Worm (Caenorhabditis elegans): ENCODE measurements around the gene sru-36.

The sru-36 gene

ce11 chrV:9805161-9805560 lies 36.3 kb upstream of the sru-36 start, which contains the start of gene sru-37:
TSS of gene sru-37 (plus strand) at chrV:9805461.
- TF ChIP-seq hmbx-1 (tag; optimal IDR thresholded peaks at IDR 0.05) (no peak), scrt-1 (GFP tag; IDR thresholded peaks at IDR 0.05) (no peak), pes-1 (GFP tag; IDR thresholded peaks at IDR 0.05) (no peak), hnd-1 (tag; optimal IDR thresholded peaks at IDR 0.05) (no peak), ama-1 (optimal IDR thresholded peaks at IDR 0.05) (no peak), ceh-13 (GFP tag; optimal IDR thresholded peaks at IDR 0.05) (no peak), aly-1 (tag; optimal IDR thresholded peaks at IDR 0.05) (no peak), tra-4 (tag; optimal IDR thresholded peaks at IDR 0.05) (no peak)

ce11 chrV:9811154-9811553 lies 30.3 kb upstream of the sru-36 start, which contains the start of gene sru-29:
TSS of gene sru-29 (plus strand) at chrV:9811454.
- TF ChIP-seq ceh-13 (GFP tag; optimal IDR thresholded peaks at IDR 0.05) (no peak), hmg-4 (GFP tag; optimal IDR thresholded peaks at IDR 0.05) (no peak), F13C5.2 (tag; optimal IDR thresholded peaks at IDR 0.05) (no peak), pes-1 (GFP tag; IDR thresholded peaks at IDR 0.05) (no peak)

- TF ChIP-seq ceh-36 (tag; optimal IDR thresholded peaks at IDR 0.05) (no peak), flt-1 (GFP tag; IDR thresholded peaks at IDR 0.05) (no peak)
Observed at ce11 chrV:9812216-9812615, 29.3 kb upstream of the sru-36 start.

ce11 chrV:9813527-9813926 lies 27.9 kb upstream of the sru-36 start, which contains the start of gene sru-30:
TSS of gene sru-30 (plus strand) at chrV:9813827.
- no peak for TF ChIP-seq hnd-1 (tag; optimal IDR thresholded peaks at IDR 0.05)
- no peak for TF ChIP-seq flt-1 (GFP tag; IDR thresholded peaks at IDR 0.05)
- no peak for TF ChIP-seq ceh-36 (tag; optimal IDR thresholded peaks at IDR 0.05)
- TF ChIP-seq pes-1 (GFP tag; IDR thresholded peaks at IDR 0.05) = no peak
- no peak for TF ChIP-seq tra-4 (tag; optimal IDR thresholded peaks at IDR 0.05)
- TF ChIP-seq B0310.2 (tag; optimal IDR thresholded peaks at IDR 0.05) = no peak
- no peak for TF ChIP-seq sea-1 (GFP tag; conservative IDR thresholded peaks at IDR 0.05)

DNA sequence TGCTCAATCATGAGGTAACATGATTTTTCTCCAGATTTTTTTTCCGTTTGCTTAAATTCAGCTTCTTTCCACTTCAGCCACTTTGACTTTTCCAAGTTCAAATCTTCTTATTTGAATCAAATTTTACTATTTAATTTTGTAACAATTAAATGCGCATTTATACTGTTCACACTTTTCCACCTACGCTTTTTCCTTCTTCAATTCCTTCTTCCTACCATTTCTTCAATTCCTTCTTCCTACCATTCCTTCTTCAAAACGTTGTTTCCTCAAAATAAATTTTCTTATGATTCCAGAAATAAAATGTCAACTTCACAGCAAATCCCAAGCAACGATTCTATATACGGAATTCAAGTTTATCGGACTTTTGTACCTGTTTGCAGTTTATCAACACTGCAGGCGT lies 25.1 kb upstream of the sru-36 start, which contains the start of gene sru-31:
sru-31 (plus strand) TSS at position 301 of the 400 bp plus-strand sequence.
- TF ChIP-seq ama-1 (optimal IDR thresholded peaks at IDR 0.05) = no peak
- no peak for TF ChIP-seq scrt-1 (GFP tag; IDR thresholded peaks at IDR 0.05)

DNA sequence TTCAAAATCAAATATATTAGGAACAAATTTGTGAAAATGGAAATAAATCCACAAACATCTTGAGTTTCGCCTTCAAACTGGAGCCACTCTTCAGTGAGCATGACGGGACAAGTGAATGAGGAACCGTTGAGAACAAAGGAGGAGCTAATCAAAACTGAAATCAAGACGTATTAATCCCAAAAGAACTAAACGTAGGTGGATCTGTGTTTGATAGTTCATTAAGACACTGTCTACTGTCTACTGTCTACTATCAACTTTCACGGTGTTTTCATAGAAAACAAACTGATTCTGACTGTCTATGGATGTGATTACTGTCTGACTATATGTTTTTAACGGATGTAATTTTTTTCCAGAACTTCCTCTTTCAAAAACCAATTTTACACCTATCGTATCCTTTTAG lies 19.8 kb upstream of the sru-36 start, which contains the start of gene str-193:
str-193 (minus strand) TSS at position 101 of the 400 bp plus-strand sequence.
- TF ChIP-seq flt-1 (GFP tag; IDR thresholded peaks at IDR 0.05) (no peak), hmg-4 (GFP tag; optimal IDR thresholded peaks at IDR 0.05) (no peak), tbx-37 (GFP tag; conservative IDR thresholded peaks at IDR 0.05) (no peak), F13C5.2 (tag; optimal IDR thresholded peaks at IDR 0.05) (no peak), ama-1 (optimal IDR thresholded peaks at IDR 0.05) (no peak), pes-1 (GFP tag; IDR thresholded peaks at IDR 0.05) (no peak), tbx-11 (GFP tag; IDR thresholded peaks at IDR 0.05) (no peak), ceh-36 (tag; optimal IDR thresholded peaks at IDR 0.05) (no peak), ceh-13 (GFP tag; optimal IDR thresholded peaks at IDR 0.05) (no peak), ets-7 (tag; optimal IDR thresholded peaks at IDR 0.05) (no peak), hnd-1 (tag; optimal IDR thresholded peaks at IDR 0.05) (no peak), aly-1 (tag; optimal IDR thresholded peaks at IDR 0.05) (no peak), scrt-1 (GFP tag; IDR thresholded peaks at IDR 0.05) (no peak), sea-1 (GFP tag; conservative IDR thresholded peaks at IDR 0.05) (no peak), B0310.2 (tag; optimal IDR thresholded peaks at IDR 0.05) (no peak), tra-4 (tag; optimal IDR thresholded peaks at IDR 0.05) (no peak), hmbx-1 (tag; optimal IDR thresholded peaks at IDR 0.05) (no peak)

DNA sequence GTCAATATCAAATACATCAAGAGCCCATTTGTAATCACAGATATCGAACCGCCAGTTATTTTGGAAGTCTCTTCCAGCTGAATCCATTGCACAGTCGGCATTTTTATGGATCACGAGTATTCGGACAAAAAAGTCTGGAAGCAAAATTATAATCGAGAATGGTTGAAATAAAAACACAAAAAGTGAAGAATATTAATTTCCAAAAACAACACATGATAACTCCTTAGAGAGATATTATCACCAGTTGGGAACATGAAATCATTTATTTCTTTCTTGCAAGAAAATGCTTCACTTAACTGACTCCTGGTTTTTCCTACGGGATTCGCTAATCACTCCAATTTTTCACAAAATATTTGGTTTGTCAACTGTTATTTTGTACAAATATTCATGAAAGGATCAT lies 17.3 kb upstream of the sru-36 start, which contains the start of gene str-2:
str-2 (minus strand) TSS at position 101 of the 400 bp plus-strand sequence.
- TF ChIP-seq aly-1 (tag; optimal IDR thresholded peaks at IDR 0.05) = no peak
- TF ChIP-seq tbx-11 (GFP tag; IDR thresholded peaks at IDR 0.05) = no peak

- TF ChIP-seq ets-7 (tag; optimal IDR thresholded peaks at IDR 0.05) = no peak
- TF ChIP-seq hnd-1 (tag; optimal IDR thresholded peaks at IDR 0.05) = no peak
- no peak for TF ChIP-seq ceh-13 (GFP tag; optimal IDR thresholded peaks at IDR 0.05)
- no peak for TF ChIP-seq tra-4 (tag; optimal IDR thresholded peaks at IDR 0.05)
- no peak for TF ChIP-seq hmbx-1 (tag; optimal IDR thresholded peaks at IDR 0.05)
- TF ChIP-seq pes-1 (GFP tag; IDR thresholded peaks at IDR 0.05) = no peak
- TF ChIP-seq hmg-4 (GFP tag; optimal IDR thresholded peaks at IDR 0.05) = no peak
- TF ChIP-seq sea-1 (GFP tag; conservative IDR thresholded peaks at IDR 0.05) = no peak
- TF ChIP-seq ceh-36 (tag; optimal IDR thresholded peaks at IDR 0.05) = no peak
- no peak for TF ChIP-seq aly-1 (tag; optimal IDR thresholded peaks at IDR 0.05)
- TF ChIP-seq B0310.2 (tag; optimal IDR thresholded peaks at IDR 0.05) = no peak
- no peak for TF ChIP-seq scrt-1 (GFP tag; IDR thresholded peaks at IDR 0.05)
- TF ChIP-seq F13C5.2 (tag; optimal IDR thresholded peaks at IDR 0.05) = no peak
- no peak for TF ChIP-seq flt-1 (GFP tag; IDR thresholded peaks at IDR 0.05)
- TF ChIP-seq tbx-11 (GFP tag; IDR thresholded peaks at IDR 0.05) = no peak
- no peak for TF ChIP-seq tbx-37 (GFP tag; conservative IDR thresholded peaks at IDR 0.05)
Observed at ce11 chrV:9833900-9834299, 7.6 kb upstream of the sru-36 start, which contains the start of gene sru-40. TSS of gene sru-40 (minus strand) at chrV:9834000.

ce11 chrV:9835945-9836344 lies 5.5 kb upstream of the sru-36 start, which contains the start of gene sru-38:
TSS of gene sru-38 (minus strand) at chrV:9836045.
- TF ChIP-seq ets-7 (tag; optimal IDR thresholded peaks at IDR 0.05) (no peak), ama-1 (optimal IDR thresholded peaks at IDR 0.05) (no peak), sea-1 (GFP tag; conservative IDR thresholded peaks at IDR 0.05) (no peak), flt-1 (GFP tag; IDR thresholded peaks at IDR 0.05) (no peak), scrt-1 (GFP tag; IDR thresholded peaks at IDR 0.05) (no peak), ceh-36 (tag; optimal IDR thresholded peaks at IDR 0.05) (no peak), F13C5.2 (tag; optimal IDR thresholded peaks at IDR 0.05) (no peak), tbx-11 (GFP tag; IDR thresholded peaks at IDR 0.05) (no peak)
